Worm (Caenorhabditis elegans) whole organism, late embryonic: ENCODE results near the gene F25B4.8.

Experiments
- C38D4.7 ChIP-seq: fragments of 200-800 bp; sonication (Bioruptor generic); optimal IDR thresholded peaks from 2 replicates; lab custom pipeline; 2018; ENCODE audit warnings: mild to moderate bottlenecking, missing genetic modification characterization, moderate library complexity, missing compliant biosample characterization
- T23F11.4 ChIP-seq: fragments of 200-800 bp; sonication (Bioruptor generic); optimal IDR thresholded peaks from 2 replicates; lab custom pipeline; 2018; ENCODE audit warnings: mild to moderate bottlenecking, missing genetic modification characterization, missing compliant biosample characterization
- Y22D7AL.16 ChIP-seq: sonication (generic microtip); optimal IDR thresholded peaks from 2 replicates; lab custom pipeline; 2016; ENCODE audit warnings: missing genetic modification characterization, missing compliant biosample characterization
- ceh-14 ChIP-seq: sonication (generic microtip); optimal IDR thresholded peaks from 2 replicates; lab custom pipeline; 2016; ENCODE audit warnings: missing genotype, missing genetic modification characterization, missing compliant biosample characterization
- ceh-18 ChIP-seq: sonication (generic microtip); optimal IDR thresholded peaks from 2 replicates; lab custom pipeline; 2016; ENCODE audit warnings: missing genetic modification characterization, missing compliant biosample characterization
- ceh-19 ChIP-seq: fragments of 200-800 bp; sonication (Bioruptor generic); optimal IDR thresholded peaks from 2 replicates; lab custom pipeline; 2018; ENCODE audit warnings: mild to moderate bottlenecking, missing genetic modification characterization, missing compliant biosample characterization
- ceh-2 ChIP-seq: sonication (generic microtip); optimal IDR thresholded peaks from 2 replicates; lab custom pipeline; 2016; ENCODE audit warnings: missing genotype, missing genetic modification characterization, missing compliant biosample characterization
- ceh-22 ChIP-seq: sonication (generic microtip); optimal IDR thresholded peaks from 2 replicates; lab custom pipeline; 2017; ENCODE audit warnings: missing biosample characterization, missing genetic modification characterization
- ceh-24 ChIP-seq: sonication (generic microtip); optimal IDR thresholded peaks from 2 replicates; lab custom pipeline; 2016; ENCODE audit warnings: mild to moderate bottlenecking, missing genetic modification characterization, missing compliant biosample characterization
- ceh-31 ChIP-seq: sonication (generic microtip); optimal IDR thresholded peaks from 2 replicates; lab custom pipeline; 2016; ENCODE audit warnings: missing genetic modification characterization, missing compliant biosample characterization
- ceh-34 ChIP-seq: sonication (generic microtip); optimal IDR thresholded peaks from 2 replicates; lab custom pipeline; 2016; ENCODE audit warnings: mild to moderate bottlenecking, missing genetic modification characterization, missing compliant biosample characterization
- ceh-45 ChIP-seq: fragments of 200-800 bp; sonication (Bioruptor generic); IDR thresholded peaks from 2 replicates; pipeline ENCODE4 v1.3.6; 2022; ENCODE audit warnings: missing genetic modification reagents, missing genetic modification characterization, missing compliant biosample characterization
- ceh-48 ChIP-seq: sonication (generic microtip); optimal IDR thresholded peaks from 2 replicates; lab custom pipeline; 2016; ENCODE audit warnings: missing genetic modification characterization, inconsistent platforms, missing compliant biosample characterization
- ceh-6 ChIP-seq: fragments of 200-800 bp; sonication (Bioruptor generic); optimal IDR thresholded peaks from 2 replicates; lab custom pipeline; 2018; ENCODE audit warnings: mild to moderate bottlenecking, missing genetic modification characterization, missing compliant biosample characterization
- dmd-4 ChIP-seq: sonication (generic microtip); optimal IDR thresholded peaks from 2 replicates; lab custom pipeline; 2016; ENCODE audit warnings: borderline replicate concordance, missing genetic modification characterization, missing compliant biosample characterization
- elt-4 ChIP-seq: sonication (generic microtip); optimal IDR thresholded peaks from 2 replicates; lab custom pipeline; 2016; ENCODE audit warnings: missing genetic modification characterization, missing compliant biosample characterization
- ets-4 ChIP-seq: sonication (generic microtip); optimal IDR thresholded peaks from 2 replicates; lab custom pipeline; 2016; ENCODE audit warnings: missing genetic modification characterization, missing compliant biosample characterization
- gmeb-2 ChIP-seq: sonication (generic microtip); optimal IDR thresholded peaks from 2 replicates; lab custom pipeline; 2016; ENCODE audit warnings: missing genetic modification characterization, inconsistent platforms, missing compliant biosample characterization
- hlh-13 ChIP-seq: fragments of 200-800 bp; sonication (Bioruptor generic); optimal IDR thresholded peaks from 2 replicates; lab custom pipeline; 2018; ENCODE audit warnings: mild to moderate bottlenecking, missing genetic modification characterization, missing compliant biosample characterization
- hlh-30 ChIP-seq: sonication (generic microtip); optimal IDR thresholded peaks from 2 replicates; lab custom pipeline; 2017; ENCODE audit warnings: antibody characterized with exemption, missing genetic modification characterization, missing compliant biosample characterization; ENCODE audit not compliant: insufficient read depth
- hlh-6 ChIP-seq: sonication (generic microtip); optimal IDR thresholded peaks from 2 replicates; lab custom pipeline; 2016; ENCODE audit warnings: missing genotype, missing genetic modification characterization, missing compliant biosample characterization
- hlh-8 ChIP-seq: sonication (generic microtip); optimal IDR thresholded peaks from 2 replicates; lab custom pipeline; 2016; ENCODE audit warnings: missing genotype, missing genetic modification characterization, missing compliant biosample characterization
- mec-3 ChIP-seq: sonication (generic microtip); optimal IDR thresholded peaks from 2 replicates; lab custom pipeline; 2016; ENCODE audit warnings: borderline replicate concordance, missing genetic modification characterization, missing compliant biosample characterization
- nfya-1 ChIP-seq: sonication (generic microtip); optimal IDR thresholded peaks from 2 replicates; lab custom pipeline; 2017; ENCODE audit warnings: missing genetic modification characterization, mild to moderate bottlenecking, missing compliant biosample characterization, antibody characterized with exemption, moderate library complexity
- npax-4 ChIP-seq: sonication (generic microtip); optimal IDR thresholded peaks from 2 replicates; lab custom pipeline; 2016; ENCODE audit warnings: missing genetic modification characterization, missing compliant biosample characterization
- odd-2 ChIP-seq: sonication (generic microtip); optimal IDR thresholded peaks from 2 replicates; lab custom pipeline; 2017; ENCODE audit warnings: antibody characterized with exemption, mild to moderate bottlenecking, missing genetic modification characterization, missing compliant biosample characterization
- pat-9 ChIP-seq: fragments of 200-800 bp; sonication (Bioruptor generic); optimal IDR thresholded peaks from 2 replicates; lab custom pipeline; 2018; ENCODE audit warnings: mild to moderate bottlenecking, missing genetic modification characterization, moderate library complexity, missing compliant biosample characterization
- pha-2 ChIP-seq: sonication (generic microtip); optimal IDR thresholded peaks from 2 replicates; lab custom pipeline; 2017; ENCODE audit warnings: mild to moderate bottlenecking, missing genetic modification characterization, missing compliant biosample characterization
- ref-2 ChIP-seq: sonication (generic microtip); optimal IDR thresholded peaks from 2 replicates; lab custom pipeline; 2016; ENCODE audit warnings: missing genetic modification characterization, missing compliant biosample characterization
- rnt-1 ChIP-seq: sonication (generic microtip); optimal IDR thresholded peaks from 2 replicates; lab custom pipeline; 2016; ENCODE audit warnings: missing genetic modification characterization, missing compliant biosample characterization
- sdc-2 ChIP-seq: sonication (generic microtip); optimal IDR thresholded peaks from 2 replicates; lab custom pipeline; 2016; ENCODE audit warnings: missing genotype, missing genetic modification characterization, missing compliant biosample characterization
- sox-2 ChIP-seq: fragments of 200-800 bp; sonication (Bioruptor generic); IDR thresholded peaks from 2 replicates; pipeline ENCODE4 v1.3.6; 2022; ENCODE audit warnings: missing genetic modification reagents, missing genetic modification characterization, missing compliant biosample characterization
- tbx-2 ChIP-seq: sonication (generic microtip); optimal IDR thresholded peaks from 2 replicates; lab custom pipeline; 2016; ENCODE audit warnings: missing genetic modification characterization, missing compliant biosample characterization
- unc-3 ChIP-seq, 2 experiments: fragments of 200-800 bp in 1 of 2; sonication (Bioruptor generic) in 1 of 2; sonication (generic microtip) in 1 of 2; conservative IDR thresholded peaks in 1 of 2; optimal IDR thresholded peaks in 1 of 2; 2 replicates each; pipeline versions ENCODE4 v1.3.6 to Lab custom; 2016 to 2022; ENCODE audit warnings: missing compliant biosample characterization in 2 of 2, missing genetic modification characterization in 2 of 2, missing genetic modification reagents in 1 of 2
- unc-55 ChIP-seq: sonication (generic microtip); optimal IDR thresholded peaks from 2 replicates; lab custom pipeline; 2017; ENCODE audit warnings: missing biosample characterization, missing genetic modification reagents, missing genetic modification characterization
- zip-5 ChIP-seq: sonication (generic microtip); optimal IDR thresholded peaks from 2 replicates; lab custom pipeline; 2016; ENCODE audit warnings: missing genetic modification characterization, missing compliant biosample characterization
- ztf-16 ChIP-seq: sonication (generic microtip); optimal IDR thresholded peaks from 2 replicates; lab custom pipeline; 2017; ENCODE audit warnings: missing genetic modification characterization, missing compliant biosample characterization

The F25B4.8 gene

ce11 chrV:5691665-5692407 lies at the start of gene F25B4.8:
Gene F25B4.8, minus strand, starts transcription at chrV:5691715.
- no peak for TF ChIP-seq sdc-2
- no peak for TF ChIP-seq pat-9 (tag; lab: Kevin White, UChicago)
- no peak for TF ChIP-seq hlh-6 (tag; lab: Kevin White, UChicago)
- no peak for TF ChIP-seq hlh-30 (tag; lab: Kevin White, UChicago)
- TF ChIP-seq T23F11.4 (GFP tag; lab: Kevin White, UChicago): no peak
- TF ChIP-seq zip-5 (tag; lab: Kevin White, UChicago): no peak
- TF ChIP-seq hlh-8 (tag; lab: Kevin White, UChicago): no peak
- no peak for TF ChIP-seq elt-4
- TF ChIP-seq ztf-16 (tag; lab: Kevin White, UChicago): no peak
- TF ChIP-seq ets-4: no peak
- TF ChIP-seq npax-4 (tag; lab: Kevin White, UChicago): no peak
- no peak for TF ChIP-seq Y22D7AL.16 (tag; lab: Kevin White, UChicago)
- TF ChIP-seq ref-2 (tag; lab: Kevin White, UChicago): no peak
- no peak for TF ChIP-seq nfya-1 (tag; lab: Kevin White, UChicago)
- no peak for TF ChIP-seq pha-2
- no peak for TF ChIP-seq unc-55 (GFP tag; lab: Kevin White, UChicago)
- TF ChIP-seq ceh-48: no peak
- TF ChIP-seq ceh-45 (GFP tag; lab: Robert Waterston, UW): no peak
- TF ChIP-seq mec-3: no peak
- TF ChIP-seq, all 69 proteins: peak for 0

ce11 chrV:5741237-5741636 lies 49.7 kb upstream of the F25B4.8 start:
- TF ChIP-seq npax-4 (tag; lab: Kevin White, UChicago) (no peak), unc-3 (GFP tag; conservative IDR thresholded peaks at IDR 0.05; lab: Robert Waterston, UW) (no peak), unc-3 (tag; optimal IDR thresholded peaks at IDR 0.05; lab: Kevin White, UChicago) (no peak)
- TF ChIP-seq, all 69 proteins: peak for 0

DNA sequence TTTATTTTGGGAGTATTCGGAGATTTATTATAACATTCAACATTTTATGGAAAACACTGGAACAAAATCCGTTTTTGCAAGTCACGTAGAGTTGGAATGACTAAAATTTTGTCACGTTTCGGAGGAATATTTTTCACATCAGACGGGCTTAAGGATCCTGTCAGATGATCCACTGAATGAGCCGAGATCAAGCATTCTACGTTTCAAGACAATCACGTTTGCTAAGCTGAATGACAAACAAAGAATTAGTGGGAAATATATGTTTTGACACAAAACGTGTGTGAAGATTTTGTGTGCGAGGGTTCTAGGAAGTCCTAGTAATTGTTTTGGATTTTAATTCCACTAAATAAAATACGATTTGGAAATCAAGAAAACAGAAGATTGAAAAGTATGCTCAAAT lies 47.9 kb upstream of the F25B4.8 start:
- TF ChIP-seq unc-55 (GFP tag; lab: Kevin White, UChicago): no peak
- TF ChIP-seq ceh-2 (tag; lab: Kevin White, UChicago): no peak
- TF ChIP-seq dmd-4: no peak
- TF ChIP-seq ceh-22 (tag; lab: Kevin White, UChicago): no peak
- no peak for TF ChIP-seq ceh-19 (GFP tag; lab: Kevin White, UChicago)
- no peak for TF ChIP-seq gmeb-2
- no peak for TF ChIP-seq nfya-1 (tag; lab: Kevin White, UChicago)
- TF ChIP-seq ceh-24 (tag; lab: Kevin White, UChicago): no peak
- no peak for TF ChIP-seq ceh-14
- TF ChIP-seq, all 69 proteins: peak for 0

DNA sequence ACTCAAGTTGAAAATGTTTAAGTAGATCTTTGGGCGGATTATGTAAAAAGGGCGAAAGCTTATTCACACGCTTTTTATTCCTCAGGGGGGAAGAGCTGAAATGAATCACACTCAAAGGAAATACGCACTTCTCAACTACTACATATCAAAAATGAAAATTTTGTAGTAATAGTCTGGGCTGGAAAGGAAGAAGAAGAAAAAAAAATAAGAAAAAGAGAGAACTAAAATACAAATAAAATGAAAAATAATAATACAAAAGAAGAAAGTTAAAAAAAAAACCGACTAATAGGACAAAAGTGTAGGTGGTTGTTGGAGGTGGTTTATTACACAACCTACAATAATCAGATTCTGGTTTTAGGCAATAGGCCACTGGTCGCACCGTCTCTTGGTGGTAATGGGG lies 44.6 kb upstream of the F25B4.8 start, which contains the start of gene K09H11.6:
TSS of gene K09H11.6 (minus strand) at position 101 of the 400 bp plus-strand sequence.
- TF ChIP-seq ceh-6 (GFP tag; lab: Kevin White, UChicago) (no peak), ceh-18 (tag; lab: Kevin White, UChicago) (no peak), ceh-24 (tag; lab: Kevin White, UChicago) (no peak), ceh-19 (GFP tag; lab: Kevin White, UChicago) (no peak), elt-4 (no peak), hlh-13 (GFP tag; lab: Kevin White, UChicago) (no peak), C38D4.7 (GFP tag; lab: Kevin White, UChicago) (no peak), ceh-34 (tag; lab: Kevin White, UChicago) (no peak), Y22D7AL.16 (tag; lab: Kevin White, UChicago) (no peak), sox-2 (GFP tag; lab: Robert Waterston, UW) (no peak), rnt-1 (no peak), tbx-2 (no peak), ceh-31 (tag; lab: Kevin White, UChicago) (no peak), sdc-2 (no peak), ref-2 (tag; lab: Kevin White, UChicago) (no peak), odd-2 (tag; lab: Kevin White, UChicago) (no peak)
- TF ChIP-seq, all 69 proteins: peak for 0
